Worm (Caenorhabditis elegans) whole organism, mixed stage, embryonic: ENCODE measurements around the gene ZK470.14.
A peak's percentile ranks its signal among the peaks of the same experiment; 100 is the strongest.

Experiments
- M03D4.4 ChIP-seq: sonication (generic microtip); optimal IDR thresholded peaks from 2 replicates; lab custom pipeline; 2017; ENCODE audit warnings: mild to moderate bottlenecking, missing genetic modification characterization, missing compliant biosample characterization
- bed-3 ChIP-seq: fragments of 200-800 bp; sonication (Bioruptor generic); optimal IDR thresholded peaks from 3 replicates; lab custom pipeline; 2018; ENCODE audit warnings: mild to moderate bottlenecking, missing genetic modification characterization, moderate library complexity, missing compliant biosample characterization
- blmp-1 ChIP-seq: fragments of 150-350 bp; optimal IDR thresholded peaks from 2 replicates; lab custom pipeline; 2014; ENCODE audit warnings: missing biosample characterization, missing genetic modification characterization
- ceh-39 ChIP-seq: fragments of 150-350 bp; optimal IDR thresholded peaks from 2 replicates; lab custom pipeline; 2014; ENCODE audit warnings: missing biosample characterization, missing genetic modification characterization
- ceh-43 ChIP-seq: fragments of 200-800 bp; sonication (Bioruptor generic); optimal IDR thresholded peaks from 2 replicates; lab custom pipeline; 2018; ENCODE audit warnings: mild to moderate bottlenecking, missing genetic modification characterization, moderate library complexity, missing compliant biosample characterization
- ceh-83 ChIP-seq: fragments of 200-800 bp; sonication (Bioruptor generic); optimal IDR thresholded peaks from 2 replicates; lab custom pipeline; 2018; ENCODE audit warnings: mild to moderate bottlenecking, missing genetic modification characterization, missing compliant biosample characterization
- ces-1 ChIP-seq: fragments of 150-350 bp; optimal IDR thresholded peaks from 2 replicates; lab custom pipeline; 2014; ENCODE audit warnings: missing biosample characterization, missing genetic modification reagents, missing genetic modification characterization
- drap-1 ChIP-seq: fragments of 200-800 bp; sonication (Bioruptor generic); optimal IDR thresholded peaks from 3 replicates; lab custom pipeline; 2018; ENCODE audit warnings: mild to moderate bottlenecking, missing genetic modification characterization, missing compliant biosample characterization
- elt-3 ChIP-seq: fragments of 150-350 bp; optimal IDR thresholded peaks from 2 replicates; lab custom pipeline; 2014; ENCODE audit warnings: missing biosample characterization, missing genetic modification characterization
- flh-1 ChIP-seq: fragments of 200-800 bp; sonication (Bioruptor generic); optimal IDR thresholded peaks from 2 replicates; lab custom pipeline; 2018; ENCODE audit warnings: mild to moderate bottlenecking, missing genetic modification characterization, moderate library complexity, missing compliant biosample characterization
- lin-13 ChIP-seq: fragments of 150-350 bp; optimal IDR thresholded peaks from 2 replicates; lab custom pipeline; 2014; ENCODE audit warnings: missing biosample characterization, missing genetic modification characterization
- lin-32 ChIP-seq: fragments of 200-800 bp; sonication (Bioruptor generic); optimal IDR thresholded peaks from 2 replicates; lab custom pipeline; 2018; ENCODE audit warnings: mild to moderate bottlenecking, missing genetic modification characterization, missing compliant biosample characterization
- lsy-2 ChIP-seq: fragments of 150-350 bp; optimal IDR thresholded peaks from 2 replicates; lab custom pipeline; 2014; ENCODE audit warnings: missing biosample characterization, missing genetic modification characterization
- mab-5 ChIP-seq: fragments of 150-350 bp; optimal IDR thresholded peaks from 2 replicates; lab custom pipeline; 2014; ENCODE audit warnings: missing biosample characterization, missing genetic modification characterization
- mep-1 ChIP-seq: fragments of 150-350 bp; optimal IDR thresholded peaks from 2 replicates; lab custom pipeline; 2017; ENCODE audit warnings: missing biosample characterization, missing genetic modification reagents, missing genetic modification characterization, inconsistent platforms
- nhr-237 ChIP-seq: fragments of 150-350 bp; optimal IDR thresholded peaks from 2 replicates; lab custom pipeline; 2014; ENCODE audit warnings: missing biosample characterization, missing genetic modification characterization
- nhr-28 ChIP-seq: fragments of 150-350 bp; optimal IDR thresholded peaks from 2 replicates; lab custom pipeline; 2014; ENCODE audit warnings: missing biosample characterization, missing genetic modification characterization
- nhr-76 ChIP-seq: sonication (generic microtip); optimal IDR thresholded peaks from 2 replicates; lab custom pipeline; 2017; ENCODE audit warnings: missing biosample characterization, missing genetic modification characterization
- pha-4 ChIP-seq: fragments of 150-350 bp; optimal IDR thresholded peaks from 2 replicates; lab custom pipeline; 2018; ENCODE audit warnings: missing biosample characterization, missing genetic modification reagents, missing genetic modification characterization
- sem-2 ChIP-seq: fragments of 200-800 bp; sonication (Bioruptor generic); optimal IDR thresholded peaks from 2 replicates; lab custom pipeline; 2018; ENCODE audit warnings: mild to moderate bottlenecking, missing genetic modification characterization, missing compliant biosample characterization
- snpc-4 ChIP-seq: fragments of 150-350 bp; optimal IDR thresholded peaks from 2 replicates; lab custom pipeline; 2014; ENCODE audit warnings: missing biosample characterization, missing genetic modification characterization
- sptf-1 ChIP-seq: sonication (generic microtip); optimal IDR thresholded peaks from 2 replicates; lab custom pipeline; 2017; ENCODE audit warnings: mild to moderate bottlenecking, missing genetic modification characterization, moderate library complexity, missing compliant biosample characterization
- tbx-8 ChIP-seq: fragments of 200-800 bp; sonication (Bioruptor generic); optimal IDR thresholded peaks from 2 replicates; lab custom pipeline; 2018; ENCODE audit warnings: mild to moderate bottlenecking, missing genetic modification characterization, moderate library complexity, missing compliant biosample characterization
- unc-120 ChIP-seq: sonication (generic microtip); optimal IDR thresholded peaks from 2 replicates; lab custom pipeline; 2017; ENCODE audit warnings: missing genetic modification characterization, missing compliant biosample characterization; ENCODE audit not compliant: poor library complexity, severe bottlenecking
- unc-39 ChIP-seq: fragments of 150-350 bp; optimal IDR thresholded peaks from 2 replicates; lab custom pipeline; 2014; ENCODE audit warnings: missing biosample characterization, missing genetic modification characterization
- unc-62 ChIP-seq: fragments of 150-350 bp; optimal IDR thresholded peaks from 2 replicates; lab custom pipeline; 2014; ENCODE audit warnings: missing biosample characterization, missing genetic modification reagents, missing genetic modification characterization
- zip-8 ChIP-seq: fragments of 150-350 bp; optimal IDR thresholded peaks from 2 replicates; lab custom pipeline; 2014; ENCODE audit warnings: missing biosample characterization, missing genetic modification characterization
- ztf-11 ChIP-seq: fragments of 150-350 bp; optimal IDR thresholded peaks from 2 replicates; lab custom pipeline; 2014; ENCODE audit warnings: missing biosample characterization, missing genetic modification characterization

The ZK470.14 gene

ce11 chrX:4214643-4215042 lies 47.4 kb downstream of the ZK470.14 start:
- TF ChIP-seq nhr-76, result no peak
- TF ChIP-seq ces-1 (GFP tag; lab: Kevin White, UChicago), result peak; percentile 30

- TF ChIP-seq mep-1 (tag; lab: Kevin White, UChicago), result no peak
- TF ChIP-seq M03D4.4 (tag; lab: Kevin White, UChicago), result no peak
- TF ChIP-seq nhr-28 (tag; lab: Kevin White, UChicago), result no peak
- TF ChIP-seq ztf-11 (tag; lab: Kevin White, UChicago), result no peak
- TF ChIP-seq blmp-1 (tag; lab: Kevin White, UChicago), result no peak
- TF ChIP-seq lin-13 (tag; lab: Kevin White, UChicago), result no peak
Measured at ce11 chrX:4215500-4216107, 48.4 kb downstream of the ZK470.14 start.

ce11 chrX:4216894-4217293 lies 49.6 kb downstream of the ZK470.14 start, which contains the start of the genes F20B6.10 and hpk-1:
TSS of gene F20B6.10 (minus strand) at chrX:4217196.
TSS of gene hpk-1 (minus strand) at chrX:4217290.
- TF ChIP-seq tbx-8 (GFP tag; lab: Kevin White, UChicago), result no peak
- no peak for TF ChIP-seq nhr-237 (tag; lab: Kevin White, UChicago)
- no peak for TF ChIP-seq sem-2 (GFP tag; lab: Kevin White, UChicago)
- TF ChIP-seq pha-4 (tag; lab: Kevin White, UChicago), result no peak
- TF ChIP-seq bed-3 (GFP tag; lab: Kevin White, UChicago), result no peak
- no peak for TF ChIP-seq elt-3 (tag; lab: Kevin White, UChicago)
- TF ChIP-seq nhr-76, result no peak
- TF ChIP-seq mep-1 (tag; lab: Kevin White, UChicago), result no peak
- TF ChIP-seq blmp-1 (tag; lab: Kevin White, UChicago), result no peak
- TF ChIP-seq zip-8 (tag; lab: Kevin White, UChicago), result no peak
- no peak for TF ChIP-seq unc-39
- TF ChIP-seq M03D4.4 (tag; lab: Kevin White, UChicago), result no peak
- TF ChIP-seq flh-1 (GFP tag; lab: Kevin White, UChicago), result no peak

ce11 chrX:4218174-4218573 lies 50.9 kb downstream of the ZK470.14 start, which contains the start of gene W01H2.2:
TSS of gene W01H2.2 (minus strand) at chrX:4218458.
- TF ChIP-seq ceh-83 (GFP tag; lab: Kevin White, UChicago) (no peak), lsy-2 (tag; lab: Kevin White, UChicago) (no peak), nhr-76 (no peak), unc-62 (GFP tag; lab: Kevin White, UChicago) (no peak), ztf-11 (tag; lab: Kevin White, UChicago) (no peak), ces-1 (GFP tag; lab: Kevin White, UChicago) (no peak), sptf-1 (tag; lab: Kevin White, UChicago) (no peak), lin-32 (GFP tag; lab: Kevin White, UChicago) (no peak), zip-8 (tag; lab: Kevin White, UChicago) (no peak), ceh-43 (GFP tag; lab: Kevin White, UChicago) (no peak), flh-1 (GFP tag; lab: Kevin White, UChicago) (no peak), nhr-28 (tag; lab: Kevin White, UChicago) (no peak), ceh-39 (no peak), unc-120 (no peak), snpc-4 (tag; lab: Kevin White, UChicago) (no peak), elt-3 (tag; lab: Kevin White, UChicago) (no peak), drap-1 (GFP tag; lab: Kevin White, UChicago) (no peak), pha-4 (tag; lab: Kevin White, UChicago) (no peak), mab-5 (tag; lab: Kevin White, UChicago) (no peak)
